Worm (Caenorhabditis elegans) whole organism, L2 larva: ENCODE results near the gene rig-6.

Source experiments
- ceh-16 ChIP-seq: fragments of 150-350 bp; optimal IDR thresholded peaks from 2 replicates; lab custom pipeline; 2014; ENCODE audit warnings: missing biosample characterization, missing genetic modification characterization
- fos-1 ChIP-seq: fragments of 150-350 bp; optimal IDR thresholded peaks from 2 replicates; lab custom pipeline; 2014; ENCODE audit warnings: missing biosample characterization, missing genetic modification characterization
- lsy-2 ChIP-seq, 2 experiments: fragments of 150-350 bp in 1 of 2; sonication (generic microtip) in 1 of 2; optimal IDR thresholded peaks; 2 replicates each; lab custom pipeline; 2014 to 2017; ENCODE audit warnings: missing biosample characterization in 2 of 2, missing genetic modification characterization in 2 of 2
- nhr-11 ChIP-seq: fragments of 150-350 bp; optimal IDR thresholded peaks from 2 replicates; lab custom pipeline; 2014; ENCODE audit warnings: missing biosample characterization, missing genetic modification characterization
- nhr-6 ChIP-seq: fragments of 150-350 bp; optimal IDR thresholded peaks from 2 replicates; lab custom pipeline; 2014; ENCODE audit warnings: missing biosample characterization, missing genetic modification characterization
- nhr-77 ChIP-seq: fragments of 150-350 bp; optimal IDR thresholded peaks from 2 replicates; lab custom pipeline; 2014; ENCODE audit warnings: missing biosample characterization, missing genetic modification characterization
- zag-1 ChIP-seq: fragments of 150-350 bp; optimal IDR thresholded peaks from 2 replicates; lab custom pipeline; 2014; ENCODE audit warnings: missing biosample characterization, missing genetic modification characterization

DNA sequence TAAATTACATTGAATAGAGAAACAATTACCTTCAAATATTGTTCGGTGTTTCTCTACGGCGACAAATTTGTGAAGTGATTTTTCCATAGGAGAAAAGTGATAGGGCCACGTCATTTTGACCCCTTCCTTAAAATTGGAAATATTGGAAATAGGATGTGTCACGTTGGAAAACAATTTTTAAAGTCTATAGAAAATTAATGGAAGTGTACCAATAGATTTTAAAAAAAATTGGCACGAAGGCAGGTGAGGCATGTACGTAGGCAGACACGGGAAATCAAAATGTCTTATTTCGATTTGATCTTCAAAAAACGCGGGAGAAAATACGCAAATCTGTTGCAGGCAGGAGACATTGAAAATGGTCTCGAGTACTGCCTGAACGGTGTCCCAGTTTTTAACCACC, 25.8 kb upstream of the rig-6 start, which contains the start of gene C33F10.12:
- no peak for TF ChIP-seq nhr-6 (tag; lab: Kevin White, UChicago)
- TF ChIP-seq nhr-11, result no peak
- no peak for TF ChIP-seq zag-1
- TF ChIP-seq ceh-16 (tag; lab: Kevin White, UChicago), result no peak
- no peak for TF ChIP-seq fos-1 (tag; lab: Kevin White, UChicago)
- no peak for TF ChIP-seq lsy-2 (tag; optimal IDR thresholded peaks at IDR 0.05; lab: Kevin White, UChicago)
- no peak for TF ChIP-seq nhr-77 (tag; lab: Kevin White, UChicago)
